Fruit fly (Drosophila melanogaster) whole organism, embryonic: ENCODE results near the gene CG14881.

Experiments used
- Bgb ChIP-seq: fragments of 200-800 bp; sonication (Bioruptor generic); IDR thresholded peaks from 2 replicates; pipeline ENCODE4 v1.3.6; 2022; ENCODE audit warnings: missing biosample characterization, missing genetic modification characterization; ENCODE audit not compliant: partially characterized antibody
- CG10267 ChIP-seq: fragments of 200-800 bp; sonication (Bioruptor generic); optimal IDR thresholded peaks from 2 replicates; lab custom pipeline; 2018; ENCODE audit warnings: missing biosample characterization, mild to moderate bottlenecking, missing genetic modification characterization, moderate library complexity
- CG11093 ChIP-seq: fragments of 200-800 bp; sonication (Bioruptor generic); IDR thresholded peaks from 3 replicates; pipeline ENCODE4 v1.3.6; 2022; ENCODE audit warnings: missing biosample characterization, missing genetic modification characterization
- CG11456 ChIP-seq: fragments of 200-800 bp; sonication (Bioruptor generic); IDR thresholded peaks from 3 replicates; pipeline ENCODE4 v1.3.6; 2022; ENCODE audit warnings: missing biosample characterization, missing genetic modification characterization
- CG12219 ChIP-seq: fragments of 200-800 bp; sonication (Bioruptor generic); optimal IDR thresholded peaks from 3 replicates; lab custom pipeline; 2018; ENCODE audit warnings: missing biosample characterization, mild to moderate bottlenecking, missing genetic modification characterization
- CG12942 ChIP-seq: fragments of 200-800 bp; sonication (Bioruptor generic); optimal IDR thresholded peaks from 3 replicates; lab custom pipeline; 2016; ENCODE audit warnings: missing biosample characterization, missing genetic modification characterization
- CG1647 ChIP-seq: fragments of 200-800 bp; sonication (Bioruptor generic); optimal IDR thresholded peaks from 3 replicates; lab custom pipeline; 2016; ENCODE audit warnings: missing biosample characterization, missing genetic modification characterization
- CG17829 ChIP-seq: fragments of 200-800 bp; optimal IDR thresholded peaks from 2 replicates; lab custom pipeline; 2019; ENCODE audit warnings: missing biosample characterization, mild to moderate bottlenecking, missing genetic modification characterization, moderate library complexity
- CG18011 ChIP-seq: fragments of 200-800 bp; sonication (Bioruptor generic); optimal IDR thresholded peaks from 2 replicates; lab custom pipeline; 2017; ENCODE audit warnings: missing biosample characterization, missing genetic modification characterization, mild to moderate bottlenecking, moderate library complexity, missing genotype
- CG2129 ChIP-seq: fragments of 200-800 bp; sonication (Bioruptor generic); IDR thresholded peaks from 2 replicates; pipeline ENCODE4 v1.3.6; 2022; ENCODE audit warnings: missing biosample characterization, missing genetic modification characterization; ENCODE audit not compliant: partially characterized antibody
- CG2889 ChIP-seq: fragments of 200-800 bp; sonication (Bioruptor generic); IDR thresholded peaks from 3 replicates; pipeline ENCODE4 v1.3.6; 2022; ENCODE audit warnings: missing biosample characterization, missing genetic modification characterization
- CG4360 ChIP-seq: fragments of 200-800 bp; sonication (Bioruptor generic); IDR thresholded peaks from 2 replicates; pipeline ENCODE4 v1.3.6; 2022; ENCODE audit warnings: missing biosample characterization, missing genetic modification characterization
- CG6791 ChIP-seq: fragments of 200-800 bp; sonication (Bioruptor generic); IDR thresholded peaks from 3 replicates; pipeline ENCODE4 v1.3.6; 2022; ENCODE audit warnings: missing biosample characterization, missing genetic modification characterization; ENCODE audit not compliant: partially characterized antibody
- CG7271 ChIP-seq: fragments of 200-800 bp; sonication (Bioruptor generic); optimal IDR thresholded peaks from 2 replicates; lab custom pipeline; 2018; ENCODE audit warnings: missing biosample characterization, mild to moderate bottlenecking, missing genetic modification characterization, moderate library complexity
- CG8478 ChIP-seq: fragments of >200 bp; optimal IDR thresholded peaks from 2 replicates; lab custom pipeline; 2018
- CG9817 ChIP-seq: fragments of 200-800 bp; sonication (Bioruptor generic); optimal IDR thresholded peaks from 2 replicates; lab custom pipeline; 2018; ENCODE audit warnings: missing biosample characterization, mild to moderate bottlenecking, missing genetic modification characterization, moderate library complexity
- CTCF ChIP-seq: fragments of 200-800 bp; sonication (Bioruptor generic); optimal IDR thresholded peaks from 2 replicates; lab custom pipeline; 2017; ENCODE audit warnings: missing biosample characterization, mild to moderate bottlenecking, missing genetic modification characterization, moderate library complexity
- Dip2 ChIP-seq: fragments of 200-800 bp; sonication (Bioruptor generic); IDR thresholded peaks from 2 replicates; pipeline ENCODE4 v1.3.6; 2022; ENCODE audit warnings: missing biosample characterization, missing genetic modification characterization
- Dll ChIP-seq: fragments of 200-800 bp; sonication (Bioruptor generic); IDR thresholded peaks from 4 replicates; pipeline ENCODE4 v1.3.6; 2022; ENCODE audit warnings: missing biosample characterization, missing genetic modification characterization; ENCODE audit not compliant: partially characterized antibody
- Drgx ChIP-seq: fragments of 200-800 bp; sonication (Bioruptor generic); IDR thresholded peaks from 2 replicates; pipeline ENCODE4 v1.3.6; 2022; ENCODE audit warnings: missing biosample characterization, missing genetic modification characterization
- E2f2 ChIP-seq: fragments of 200-800 bp; sonication (Bioruptor generic); IDR thresholded peaks from 2 replicates; pipeline ENCODE4 v1.3.6; 2022; ENCODE audit warnings: missing biosample characterization, missing genetic modification characterization
- Ets65A ChIP-seq: fragments of 200-800 bp; sonication (Bioruptor generic); peaks from one replicate; lab custom pipeline; 2016; ENCODE audit warnings: missing biosample characterization, missing genetic modification characterization
- NC2α ChIP-seq: fragments of 200-800 bp; sonication (Bioruptor generic); optimal IDR thresholded peaks from 2 replicates; lab custom pipeline; 2016; ENCODE audit warnings: missing biosample characterization, missing genetic modification characterization
- Neu2 ChIP-seq: fragments of 200-800 bp; sonication (Bioruptor generic); optimal IDR thresholded peaks from 3 replicates; lab custom pipeline; 2016; ENCODE audit warnings: missing biosample characterization, missing genetic modification characterization, borderline replicate concordance
- Nf-YB ChIP-seq: fragments of 200-800 bp; sonication (Bioruptor generic); optimal IDR thresholded peaks from 3 replicates; lab custom pipeline; 2019; ENCODE audit warnings: missing biosample characterization, mild to moderate bottlenecking, missing genetic modification characterization, moderate library complexity
- Nf-YC ChIP-seq: fragments of 200-800 bp; optimal IDR thresholded peaks from 3 replicates; lab custom pipeline; 2019; ENCODE audit warnings: missing biosample characterization, mild to moderate bottlenecking, missing genetic modification characterization, moderate library complexity
- PHDP ChIP-seq: fragments of 200-800 bp; sonication (Bioruptor generic); optimal IDR thresholded peaks from 3 replicates; lab custom pipeline; 2018; ENCODE audit warnings: missing biosample characterization, mild to moderate bottlenecking, missing genetic modification characterization, moderate library complexity
- Rfx ChIP-seq: fragments of 200-800 bp; sonication (Bioruptor generic); IDR thresholded peaks from 2 replicates; pipeline ENCODE4 v1.3.6; 2022; ENCODE audit warnings: missing biosample characterization, missing genetic modification characterization
- Sin3A ChIP-seq: fragments of >200 bp; optimal IDR thresholded peaks from 2 replicates; lab custom pipeline; 2018
- Spps ChIP-seq: fragments of 200-800 bp; sonication (Bioruptor generic); optimal IDR thresholded peaks from 2 replicates; lab custom pipeline; 2018; ENCODE audit warnings: missing biosample characterization, mild to moderate bottlenecking, missing genetic modification characterization
- Usf ChIP-seq: fragments of 200-800 bp; sonication (Bioruptor generic); optimal IDR thresholded peaks from 2 replicates; lab custom pipeline; 2017; ENCODE audit warnings: missing genotype, missing biosample characterization, missing genetic modification characterization
- amos ChIP-seq: fragments of 200-800 bp; sonication (Bioruptor generic); IDR thresholded peaks from 2 replicates; pipeline ENCODE4 v1.3.6; 2022; ENCODE audit warnings: missing biosample characterization, missing genetic modification characterization; ENCODE audit not compliant: partially characterized antibody
- bcd ChIP-seq: fragments of 200-800 bp; sonication (Bioruptor generic); optimal IDR thresholded peaks from 2 replicates; lab custom pipeline; 2017; ENCODE audit warnings: missing biosample characterization, mild to moderate bottlenecking, missing genetic modification characterization
- cad ChIP-seq: fragments of >200 bp; optimal IDR thresholded peaks from 2 replicates; lab custom pipeline; 2017; ENCODE audit warnings: missing biosample characterization, missing genetic modification characterization
- danr ChIP-seq: fragments of 200-800 bp; sonication (Bioruptor generic); IDR thresholded peaks from 2 replicates; pipeline ENCODE4 v1.3.6; 2022; ENCODE audit warnings: missing biosample characterization, missing genetic modification characterization
- gcm2 ChIP-seq: fragments of 200-800 bp; sonication (Bioruptor generic); optimal IDR thresholded peaks from 2 replicates; lab custom pipeline; 2016; ENCODE audit warnings: missing biosample characterization, missing genetic modification characterization
- grau ChIP-seq: fragments of 200-800 bp; optimal IDR thresholded peaks from 3 replicates; lab custom pipeline; 2019; ENCODE audit warnings: missing biosample characterization, mild to moderate bottlenecking, missing genetic modification characterization, moderate library complexity
- h ChIP-seq: fragments of >200 bp; optimal IDR thresholded peaks from 2 replicates; lab custom pipeline; 2017
- knrl ChIP-seq: fragments of 200-800 bp; sonication (Bioruptor generic); IDR thresholded peaks from 3 replicates; pipeline ENCODE4 v1.3.6; 2022; ENCODE audit warnings: missing biosample characterization, missing genetic modification characterization; ENCODE audit not compliant: partially characterized antibody
- pho ChIP-seq: fragments of 200-800 bp; sonication (Bioruptor generic); optimal IDR thresholded peaks from 2 replicates; lab custom pipeline; 2016; ENCODE audit warnings: missing biosample characterization, missing genetic modification characterization
- phol ChIP-seq: fragments of 200-800 bp; sonication (Bioruptor generic); optimal IDR thresholded peaks from 3 replicates; lab custom pipeline; 2018; ENCODE audit warnings: missing biosample characterization, mild to moderate bottlenecking, missing genetic modification characterization, moderate library complexity
- seq ChIP-seq: fragments of 200-800 bp; sonication (Bioruptor generic); IDR thresholded peaks from 2 replicates; pipeline ENCODE4 v1.3.6; 2022; ENCODE audit warnings: missing biosample characterization, missing genetic modification characterization
- shn ChIP-seq: fragments of 200-800 bp; sonication (Bioruptor generic); optimal IDR thresholded peaks from 3 replicates; lab custom pipeline; 2016; ENCODE audit warnings: missing biosample characterization, missing genetic modification characterization
- slou ChIP-seq: fragments of 200-800 bp; sonication (Bioruptor generic); optimal IDR thresholded peaks from 3 replicates; lab custom pipeline; 2016; ENCODE audit warnings: missing biosample characterization, missing genetic modification characterization
- sug ChIP-seq: fragments of 200-800 bp; optimal IDR thresholded peaks from 2 replicates; lab custom pipeline; 2019; ENCODE audit warnings: missing biosample characterization, mild to moderate bottlenecking, missing genetic modification characterization, moderate library complexity
- zen2 ChIP-seq: fragments of 200-800 bp; sonication (Bioruptor generic); IDR thresholded peaks from 3 replicates; pipeline ENCODE4 v1.3.6; 2022; ENCODE audit warnings: missing biosample characterization, missing genetic modification characterization; ENCODE audit not compliant: partially characterized antibody

The CG14881 gene

dm6 chr3R:16403734-16404057 lies 31.0 kb upstream of the CG14881 start (continued):
- TF ChIP-seq phol (peak; percentile 30), Bgb (GFP tag; lab: Robert Waterston, UW) (0 out of 2 replicates have a peak, but pooled peaks have one; percentile 30), Drgx (GFP tag; lab: Robert Waterston, UW) (0 out of 2 replicates have a peak, but pooled peaks have one; percentile 8), Neu2 (GFP tag; lab: Kevin White, UChicago) (no peak), CG6791 (GFP tag; lab: Robert Waterston, UW) (no peak), bcd (GFP tag; lab: Kevin White, UChicago) (no peak), CG12219 (GFP tag; lab: Kevin White, UChicago) (no peak), CG8478 (lab: Kevin White, UChicago) (peak; percentile 98), CTCF (GFP tag; lab: Kevin White, UChicago) (peak; percentile 46), zen2 (no peak), gcm2 (GFP tag; lab: Kevin White, UChicago) (no peak), knrl (GFP tag; lab: Robert Waterston, UW) (peak; percentile 18; the same call in 1 of the 3 replicates), Dip2 (GFP tag; lab: Robert Waterston, UW) (no peak), CG17829 (tag; lab: Kevin White, UChicago) (peak; percentile 38), CG10267 (tag; lab: Kevin White, UChicago) (no peak)
- TF ChIP-seq, all 482 proteins: peak for 27

dm6 chr3R:16406618-16407017 lies 28.1 kb upstream of the CG14881 start:
- TF ChIP-seq CG4360 (peak; percentile 28; the same call in 1 of the 2 replicates), CG2889 (0 out of 3 replicates have a peak, but pooled peaks have one; percentile 12), seq (peak; percentile 72; the same call in 1 of the 2 replicates), CG11456 (GFP tag; lab: Robert Waterston, UW) (0 out of 3 replicates have a peak, but pooled peaks have one; percentile 18), CG11093 (GFP tag; lab: Robert Waterston, UW) (no peak), Nf-YC (tag; lab: Kevin White, UChicago) (peak; percentile 79), Nf-YB (GFP tag; lab: Kevin White, UChicago) (peak; percentile 84), Rfx (GFP tag; lab: Robert Waterston, UW) (no peak)
- TF ChIP-seq, all 482 proteins: peak for 6

dm6 chr3R:16408434-16408833 lies 26.3 kb upstream of the CG14881 start:
- peak; percentile 29 for TF ChIP-seq CTCF (GFP tag; lab: Kevin White, UChicago)
- TF ChIP-seq Sin3A (lab: Kevin White, UChicago) = no peak
- no peak for TF ChIP-seq PHDP (tag; lab: Kevin White, UChicago)
- no peak for TF ChIP-seq sug (tag; lab: Kevin White, UChicago)
- TF ChIP-seq shn = no peak
- no peak for TF ChIP-seq seq
- no peak for TF ChIP-seq Dll (GFP tag; lab: Robert Waterston, UW)
- no peak for TF ChIP-seq CG12942 (GFP tag; lab: Kevin White, UChicago)
- TF ChIP-seq CG1647 (GFP tag; lab: Kevin White, UChicago) = no peak
- TF ChIP-seq, all 482 proteins: peak for 1

- TF ChIP-seq CG7271 (tag; lab: Kevin White, UChicago) (no peak), Spps (no peak), seq (peak; percentile 63; the same call in 1 of the 2 replicates), CG18011 (no peak), slou (GFP tag; lab: Kevin White, UChicago) (no peak), cad (no peak), Nf-YB (GFP tag; lab: Kevin White, UChicago) (peak; percentile 89), CG9817 (tag; lab: Kevin White, UChicago) (no peak), amos (GFP tag; lab: Robert Waterston, UW) (no peak), E2f2 (GFP tag; lab: Robert Waterston, UW) (no peak), gcm2 (GFP tag; lab: Kevin White, UChicago) (no peak), Usf (GFP tag; lab: Kevin White, UChicago) (no peak), danr (no peak), Nf-YC (tag; lab: Kevin White, UChicago) (peak; percentile 80), CG2129 (GFP tag; lab: Robert Waterston, UW) (no peak), pho (GFP tag; lab: Kevin White, UChicago) (no peak), grau (tag; lab: Kevin White, UChicago) (no peak), h (no peak), Ets65A (GFP tag; lab: Kevin White, UChicago) (peak; percentile 32), NC2α (GFP tag; lab: Kevin White, UChicago) (no peak)
- TF ChIP-seq, all 482 proteins: peak for 4
These were observed 24.0 kb upstream of the CG14881 start for dm6 chr3R:16410706-16411105.
